Worm (Caenorhabditis elegans): ENCODE results near the gene T24D8.6.

ce11 chrX:2338210-2338609 lies 27.6 kb downstream of the T24D8.6 start, which contains the start of gene nlp-45:
- no peak for TF ChIP-seq med-1 (GFP tag; optimal IDR thresholded peaks at IDR 0.05; ENCODE audit: insufficient read depth)
- TF ChIP-seq flt-1 (GFP tag; IDR thresholded peaks at IDR 0.05) = no peak
- no peak for TF ChIP-seq ztf-23 (GFP tag; IDR thresholded peaks at IDR 0.05)
- TF ChIP-seq tab-1 (GFP tag; IDR thresholded peaks at IDR 0.05) = no peak
